Fruit fly (Drosophila melanogaster) whole organism, wandering third instar larva: ENCODE data around the gene eg.

Experiments
- dl ChIP-seq, 2 experiments: fragments of 175-275, 200-275 bp in 1 of 2; fragments of 200-275 bp in 1 of 2; sonication (Bioruptor generic); optimal IDR thresholded peaks; lab custom pipeline; 2018; ENCODE audit warnings: mild to moderate bottlenecking in 2 of 2, missing biosample characterization in 2 of 2, missing genetic modification characterization in 2 of 2, moderate library complexity in 2 of 2; ENCODE audit not compliant: partially characterized antibody in 2 of 2, insufficient read depth in 1 of 2
- jim ChIP-seq: fragments of 175-275, 200-325 bp; sonication (Bioruptor generic); optimal IDR thresholded peaks from 2 replicates; lab custom pipeline; 2016; ENCODE audit warnings: missing biosample characterization, mild to moderate bottlenecking, missing genetic modification characterization

dm6 chr3L:21841079-21841478 is 32.6 kb downstream of the eg start, which contains the start of gene P5CDh1:
- no peak for TF ChIP-seq jim (GFP tag; lab: Kevin White, UChicago)
- no peak for TF ChIP-seq dl (GFP tag; optimal IDR thresholded peaks at IDR 0.05; lab: Kevin White, UChicago; ENCODE audit: insufficient read depth in 1 of 2, partially characterized antibody in 2 of 2)
